Worm (Caenorhabditis elegans) whole organism, L1 larva: Measurements from ENCODE around the gene casy-1.

Experiments used
- ama-1 ChIP-seq: fragments of 150-350 bp; optimal IDR thresholded peaks from 2 replicates; lab custom pipeline; 2014
- efl-3 ChIP-seq: fragments of 200-800 bp; sonication (Bioruptor generic); optimal IDR thresholded peaks from 2 replicates; lab custom pipeline; 2018; ENCODE audit warnings: mild to moderate bottlenecking, missing genetic modification characterization, missing compliant biosample characterization
- fkh-10 ChIP-seq: sonication (generic microtip); optimal IDR thresholded peaks from 2 replicates; lab custom pipeline; 2017; ENCODE audit warnings: missing biosample characterization, missing genetic modification reagents, missing genetic modification characterization
- lin-13 ChIP-seq: fragments of 150-350 bp; optimal IDR thresholded peaks from 2 replicates; lab custom pipeline; 2014; ENCODE audit warnings: missing biosample characterization, missing genetic modification reagents, missing genetic modification characterization
- sox-4 ChIP-seq: sonication (generic microtip); optimal IDR thresholded peaks from 2 replicates; lab custom pipeline; 2016; ENCODE audit warnings: missing genetic modification characterization, missing compliant biosample characterization

ce11 chrII:5918149-5918697 is 38.3 kb downstream of the casy-1 start, which contains the start of gene ptp-2:
- TF ChIP-seq ama-1 (lab: Kevin White, UChicago) (no peak), efl-3 (GFP tag; lab: Kevin White, UChicago) (no peak), fkh-10 (no peak), sox-4 (tag; lab: Kevin White, UChicago) (no peak), lin-13 (GFP tag; lab: Kevin White, UChicago) (no peak)
